Worm (Caenorhabditis elegans): ENCODE results near the gene T23D5.8.
"Not testable (repeated sequence)": the region's sequence is repeated elsewhere in the genome, so short reads cannot be mapped to it uniquely, and the experiment has no call there.

The T23D5.8 gene

DNA sequence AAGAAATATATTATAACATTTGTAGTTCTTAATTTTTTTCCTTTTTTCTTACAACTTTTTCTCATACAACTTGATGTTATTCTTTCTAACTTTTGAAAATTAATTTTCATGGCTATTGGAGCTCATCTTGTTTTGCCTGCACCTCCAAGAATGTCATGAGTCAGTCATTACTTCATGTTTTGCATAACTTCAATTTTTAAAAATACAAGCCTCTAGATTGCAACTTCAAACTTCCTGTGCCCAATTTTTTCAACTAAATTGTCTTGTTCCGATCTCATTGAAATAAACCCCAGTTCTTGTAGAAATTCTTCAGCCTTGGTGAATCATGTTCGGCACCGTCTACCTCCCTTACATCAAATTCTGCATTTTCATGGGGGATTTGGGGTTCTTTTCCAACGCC is 10.2 kb upstream of the T23D5.8 start, which contains the start of gene str-9:
Gene str-9, plus strand, starts transcription at position 301 of the 400 bp plus-strand sequence.
- TF ChIP-seq nhr-28 (tag; optimal IDR thresholded peaks at IDR 0.05): no peak
- TF ChIP-seq elt-2 (tag; optimal IDR thresholded peaks at IDR 0.05): no peak
- TF ChIP-seq lsy-12 (tag; optimal IDR thresholded peaks at IDR 0.05): no peak
- TF ChIP-seq eor-1 (tag; optimal IDR thresholded peaks at IDR 0.05): no peak
- TF ChIP-seq daf-12 (tag; optimal IDR thresholded peaks at IDR 0.05): no peak
- no peak for TF ChIP-seq mml-1 (tag; optimal IDR thresholded peaks at IDR 0.05)
- no peak for TF ChIP-seq hmg-11 (tag; optimal IDR thresholded peaks at IDR 0.05)
- no peak for TF ChIP-seq lin-39 (tag; optimal IDR thresholded peaks at IDR 0.05)
- no peak for TF ChIP-seq tbx-2 (tag; optimal IDR thresholded peaks at IDR 0.05)
- no peak for TF ChIP-seq ZK546.5 (tag; optimal IDR thresholded peaks at IDR 0.05)
- no peak for TF ChIP-seq nhr-11 (tag; optimal IDR thresholded peaks at IDR 0.05)
- no peak for TF ChIP-seq egl-27 (tag; optimal IDR thresholded peaks at IDR 0.05)
- TF ChIP-seq R02D3.7 (tag; optimal IDR thresholded peaks at IDR 0.05): no peak
- TF ChIP-seq pha-4 (tag; optimal IDR thresholded peaks at IDR 0.05): no peak
- no peak for TF ChIP-seq unc-39 (tag; optimal IDR thresholded peaks at IDR 0.05)
- TF ChIP-seq mdl-1 (tag; optimal IDR thresholded peaks at IDR 0.05): no peak
- TF ChIP-seq unc-62 (GFP tag; optimal IDR thresholded peaks at IDR 0.05): no peak
- TF ChIP-seq ztf-4 (tag; optimal IDR thresholded peaks at IDR 0.05): no peak
- no peak for TF ChIP-seq ceh-16 (tag; optimal IDR thresholded peaks at IDR 0.05)
- TF ChIP-seq ceh-28 (tag; optimal IDR thresholded peaks at IDR 0.05): no peak

DNA sequence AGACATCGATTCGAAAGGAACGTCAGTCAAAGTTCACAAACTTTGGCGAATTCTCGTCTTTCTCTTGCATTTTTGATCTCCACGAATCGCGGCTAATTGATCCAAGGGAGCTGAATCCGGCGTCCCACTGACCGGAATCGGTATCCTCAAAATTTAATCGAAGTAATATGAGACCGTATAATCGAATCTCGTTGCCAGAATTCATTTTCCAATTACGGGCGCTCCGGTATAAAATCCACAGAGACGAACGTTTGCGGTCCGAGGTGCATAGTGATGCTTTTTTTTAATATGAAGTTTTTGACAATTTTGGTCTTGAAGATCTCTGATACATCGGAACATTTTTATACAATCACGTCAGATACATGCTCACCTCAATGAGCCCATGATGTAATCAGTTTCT is 9.4 kb upstream of the T23D5.8 start:
- TF ChIP-seq nhr-237 (tag; optimal IDR thresholded peaks at IDR 0.05) (no peak), hmg-11 (tag; optimal IDR thresholded peaks at IDR 0.05) (no peak), ceh-82 (tag; optimal IDR thresholded peaks at IDR 0.05) (no peak), nhr-25 (tag; optimal IDR thresholded peaks at IDR 0.05) (no peak), ceh-16 (tag; optimal IDR thresholded peaks at IDR 0.05) (no peak), lsy-12 (tag; optimal IDR thresholded peaks at IDR 0.05) (no peak), nhr-67 (tag; optimal IDR thresholded peaks at IDR 0.05) (no peak), fkh-2 (tag; optimal IDR thresholded peaks at IDR 0.05) (no peak), nhr-11 (tag; optimal IDR thresholded peaks at IDR 0.05) (no peak), nhr-77 (tag; optimal IDR thresholded peaks at IDR 0.05) (no peak)

DNA sequence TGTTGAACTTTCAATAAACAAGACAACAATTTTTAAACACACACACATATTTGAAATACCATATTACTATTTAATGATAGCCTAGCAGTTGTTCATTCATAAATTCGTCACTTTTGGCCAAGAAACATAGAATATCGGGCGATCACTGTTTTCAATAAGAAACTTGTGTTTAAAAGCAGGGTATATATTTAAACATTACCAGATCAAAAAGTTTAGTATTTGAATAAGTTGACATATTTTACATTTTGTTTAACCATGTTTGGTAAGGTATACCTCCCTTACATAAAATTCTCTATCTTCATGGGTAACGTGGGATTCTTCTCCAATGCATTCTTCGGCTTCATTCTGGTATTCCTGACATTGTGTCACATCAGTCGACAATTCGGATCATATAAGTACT is 6.5 kb upstream of the T23D5.8 start, which contains the start of gene str-8:
Gene str-8, plus strand, starts transcription at position 301 of the 400 bp plus-strand sequence.
- TF ChIP-seq egl-27, egl-5, mml-1 (tag; optimal IDR thresholded peaks at IDR 0.05): not testable (repeated sequence)

DNA sequence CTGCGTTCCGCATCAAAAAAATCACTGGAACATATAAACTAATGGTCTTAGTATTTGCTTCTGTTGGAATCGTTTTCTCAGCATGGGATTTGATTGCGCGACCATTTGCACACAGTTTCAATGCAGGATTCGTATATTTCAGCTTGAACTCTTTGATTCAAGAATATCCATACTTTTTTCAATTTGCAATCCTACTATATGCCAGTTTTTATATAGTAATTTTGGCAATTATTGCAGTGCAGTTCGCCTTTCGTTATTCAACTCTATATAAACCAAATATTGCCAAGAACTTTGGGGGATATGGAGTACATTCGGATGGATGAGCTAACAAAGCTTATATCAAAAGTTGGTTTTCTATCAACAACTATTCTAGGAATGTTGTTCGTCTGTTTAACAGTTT is 4.7 kb upstream of the T23D5.8 start, which contains the start of gene str-5:
Gene str-5, plus strand, starts transcription at position 301 of the 400 bp plus-strand sequence.
- TF ChIP-seq unc-62 (GFP tag; optimal IDR thresholded peaks at IDR 0.05); sea-2 (GFP tag; optimal IDR thresholded peaks at IDR 0.05); jun-1 (tag; optimal IDR thresholded peaks at IDR 0.05): not testable (repeated sequence)

DNA sequence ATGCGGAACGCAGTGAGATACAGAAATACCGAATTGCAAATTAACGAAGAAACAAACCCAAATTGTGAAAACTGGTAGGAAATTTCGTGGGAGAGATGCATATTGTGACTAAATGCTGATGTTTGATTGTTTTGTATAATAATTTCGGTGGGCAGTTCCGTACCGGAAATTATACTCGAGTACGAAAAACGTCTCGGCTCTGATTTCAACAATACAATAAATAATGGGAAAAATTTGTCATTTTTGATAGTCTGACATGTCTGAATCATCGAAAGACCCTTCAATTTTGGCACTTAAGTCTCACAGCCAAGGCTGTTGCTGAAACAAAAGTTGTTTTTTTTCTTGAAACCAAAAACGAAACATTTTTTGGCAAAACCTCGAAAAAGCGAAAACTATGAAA is 3.8 kb upstream of the T23D5.8 start, which contains the start of gene str-43:
Gene str-43, minus strand, starts transcription at position 101 of the 400 bp plus-strand sequence.
- TF ChIP-seq aly-2 (tag; optimal IDR thresholded peaks at IDR 0.05): no peak
- no peak for TF ChIP-seq ceh-9 (tag; optimal IDR thresholded peaks at IDR 0.05)
- TF ChIP-seq jun-1 (tag; optimal IDR thresholded peaks at IDR 0.05): no peak
- no peak for TF ChIP-seq nhr-76 (tag; optimal IDR thresholded peaks at IDR 0.05)
- TF ChIP-seq hmg-11 (tag; optimal IDR thresholded peaks at IDR 0.05): no peak
- TF ChIP-seq mdl-1 (tag; optimal IDR thresholded peaks at IDR 0.05): no peak
- no peak for TF ChIP-seq nhr-11 (tag; optimal IDR thresholded peaks at IDR 0.05)
- TF ChIP-seq elt-1 (tag; optimal IDR thresholded peaks at IDR 0.05): no peak
- TF ChIP-seq nfya-1 (tag; optimal IDR thresholded peaks at IDR 0.05; ENCODE audit: insufficient read depth): no peak
- TF ChIP-seq ZK546.5 (tag; optimal IDR thresholded peaks at IDR 0.05): no peak
- no peak for TF ChIP-seq egl-5 (tag; optimal IDR thresholded peaks at IDR 0.05)
- no peak for TF ChIP-seq pqm-1 (tag; optimal IDR thresholded peaks at IDR 0.05)
- TF ChIP-seq R02D3.7 (tag; optimal IDR thresholded peaks at IDR 0.05): no peak
- no peak for TF ChIP-seq zag-1 (tag; optimal IDR thresholded peaks at IDR 0.05)
- no peak for TF ChIP-seq egl-27 (tag; optimal IDR thresholded peaks at IDR 0.05)
- TF ChIP-seq nhr-77 (tag; optimal IDR thresholded peaks at IDR 0.05): no peak
- TF ChIP-seq lin-15B (tag; optimal IDR thresholded peaks at IDR 0.05): no peak

All from whole organism, L3 larva.